Fruit fly (Drosophila melanogaster) whole organism, larva: ENCODE data around the gene Tpt.
A peak's percentile ranks its signal among the peaks of the same experiment; 100 is the strongest.

ENCODE experiments used
- noc ChIP-seq: fragments of 200-800 bp; sonication (Bioruptor generic); optimal IDR thresholded peaks from 3 replicates; lab custom pipeline; 2019; ENCODE audit warnings: missing biosample characterization, mild to moderate bottlenecking, missing genetic modification characterization, moderate library complexity

Gene Tpt

DNA sequence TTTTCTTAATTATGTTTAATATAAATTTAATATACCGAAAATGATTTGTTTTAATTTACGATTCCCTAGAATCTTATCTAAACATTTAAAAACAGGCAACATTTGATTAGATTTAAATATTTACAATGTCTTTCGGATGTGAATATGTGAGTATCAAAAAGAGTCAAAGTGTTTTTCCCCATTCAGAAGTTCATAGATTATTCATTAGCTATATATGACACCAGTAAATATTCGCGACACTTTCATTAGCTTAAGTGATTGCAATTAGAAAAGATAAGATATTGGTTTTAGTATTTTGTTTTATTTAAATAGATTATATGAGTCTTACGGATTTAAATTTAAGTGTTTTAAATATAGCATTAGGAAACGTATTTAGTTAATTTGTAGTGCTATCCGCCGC, 10.9 kb downstream of the Tpt start:
- peak; percentile 81 for TF ChIP-seq noc (tag; lab: Kevin White, UChicago)

DNA sequence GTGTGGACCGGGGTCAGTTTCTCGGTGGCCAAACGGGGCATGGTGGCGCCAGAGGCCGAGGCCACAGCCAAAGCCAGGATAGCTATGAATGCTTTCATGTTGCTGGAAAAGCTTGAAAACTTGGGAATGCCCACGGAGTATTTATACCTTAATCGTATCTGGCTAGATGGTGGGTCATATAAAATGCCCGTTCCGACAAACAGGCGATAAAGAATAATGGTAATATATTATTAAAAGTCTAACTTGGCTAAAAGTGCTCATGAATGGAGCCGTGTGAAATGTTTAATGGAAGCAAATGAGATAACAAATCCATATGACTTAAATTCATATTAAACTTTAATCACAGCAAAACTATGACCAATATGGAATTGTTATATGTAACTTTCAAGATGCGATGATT, 11.5 kb downstream of the Tpt start, which contains the start of gene Jon66Cii:
Gene Jon66Cii, minus strand, starts transcription at position 101 of the 400 bp plus-strand sequence.
- no peak for TF ChIP-seq noc (tag; lab: Kevin White, UChicago)

- peak; percentile 33 for TF ChIP-seq noc (tag; lab: Kevin White, UChicago)
Measured at dm6 chr3L:8391240-8391639, 13.8 kb downstream of the Tpt start, which contains the start of gene Jon66Ci. Gene Jon66Ci, plus strand, starts transcription at chr3L:8391540.

DNA sequence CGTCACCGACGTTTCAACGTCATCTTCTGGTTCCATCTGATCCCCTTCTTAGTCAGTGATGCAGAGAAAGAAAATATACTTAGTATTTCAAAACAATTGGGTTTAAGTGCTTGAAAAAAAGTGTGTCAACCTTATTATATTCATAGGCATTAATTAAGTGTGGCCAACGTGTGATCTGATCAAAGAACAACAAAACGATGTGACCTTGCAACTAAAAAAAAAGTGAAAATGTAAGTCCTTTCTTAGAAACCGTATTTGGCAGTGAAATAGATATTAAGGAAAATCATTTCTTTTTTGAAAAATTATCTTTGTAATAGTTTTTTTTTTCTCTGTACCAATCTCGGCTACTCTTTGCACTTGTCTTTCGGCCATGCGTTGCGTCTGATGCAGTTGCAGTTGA, 20.0 kb downstream of the Tpt start:
- no peak for TF ChIP-seq noc (tag; lab: Kevin White, UChicago)

DNA sequence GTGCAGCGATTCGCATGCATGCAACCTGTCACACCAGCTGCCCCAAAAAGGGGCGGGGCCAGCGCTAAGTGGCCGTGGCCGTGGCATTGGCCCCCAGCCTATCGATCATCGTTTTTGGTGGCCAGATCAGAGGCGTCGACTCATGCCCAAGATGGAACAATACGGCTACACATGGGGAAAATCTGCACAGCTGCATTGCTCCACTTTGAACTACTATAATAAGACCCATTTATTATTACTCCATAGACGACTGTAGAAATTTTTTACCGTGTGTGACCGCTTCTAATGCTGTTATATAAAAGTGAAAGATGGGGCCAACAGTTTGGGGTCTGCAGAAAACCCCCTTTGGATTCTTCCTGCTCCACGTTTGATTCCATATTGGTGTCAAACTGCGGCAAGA, 21.1 kb downstream of the Tpt start:
- TF ChIP-seq noc (tag; lab: Kevin White, UChicago): no peak

- TF ChIP-seq noc (tag; lab: Kevin White, UChicago): no peak
Measured at dm6 chr3L:8379161-8379560, 25.9 kb downstream of the Tpt start.

DNA sequence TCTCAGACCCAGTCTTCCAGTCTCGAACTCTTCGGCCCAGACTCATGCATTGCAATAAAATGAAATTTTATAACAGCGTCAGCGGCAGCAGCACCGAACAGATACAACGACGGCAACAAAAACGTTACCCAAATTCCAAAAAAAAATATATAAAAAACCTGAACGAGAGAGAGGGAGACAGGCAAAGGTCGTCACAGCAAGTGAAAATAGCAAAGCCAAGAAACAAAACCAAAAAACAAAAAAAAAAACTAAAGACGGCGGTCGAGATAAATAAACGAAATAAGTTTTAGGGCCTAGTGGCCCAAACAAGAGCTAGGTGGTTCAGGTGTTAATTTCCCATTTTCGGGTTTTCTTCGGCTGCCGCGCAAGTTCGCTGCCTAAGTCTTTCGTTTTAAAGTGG, 31.0 kb downstream of the Tpt start:
- TF ChIP-seq noc (tag; lab: Kevin White, UChicago): no peak

- TF ChIP-seq noc (tag; lab: Kevin White, UChicago): no peak
Measured at dm6 chr3L:8372035-8372434, 33.0 kb downstream of the Tpt start, which contains the start of gene ImpE1. Gene ImpE1, plus strand, starts transcription at chr3L:8372405.

dm6 chr3L:8371538-8371937, 33.5 kb downstream of the Tpt start:
- TF ChIP-seq noc (tag; lab: Kevin White, UChicago): no peak

- TF ChIP-seq noc (tag; lab: Kevin White, UChicago): no peak
Measured at dm6 chr3L:8370922-8371321, 34.2 kb downstream of the Tpt start.

- no peak for TF ChIP-seq noc (tag; lab: Kevin White, UChicago)
Measured at dm6 chr3L:8369456-8369855, 35.6 kb downstream of the Tpt start.

DNA sequence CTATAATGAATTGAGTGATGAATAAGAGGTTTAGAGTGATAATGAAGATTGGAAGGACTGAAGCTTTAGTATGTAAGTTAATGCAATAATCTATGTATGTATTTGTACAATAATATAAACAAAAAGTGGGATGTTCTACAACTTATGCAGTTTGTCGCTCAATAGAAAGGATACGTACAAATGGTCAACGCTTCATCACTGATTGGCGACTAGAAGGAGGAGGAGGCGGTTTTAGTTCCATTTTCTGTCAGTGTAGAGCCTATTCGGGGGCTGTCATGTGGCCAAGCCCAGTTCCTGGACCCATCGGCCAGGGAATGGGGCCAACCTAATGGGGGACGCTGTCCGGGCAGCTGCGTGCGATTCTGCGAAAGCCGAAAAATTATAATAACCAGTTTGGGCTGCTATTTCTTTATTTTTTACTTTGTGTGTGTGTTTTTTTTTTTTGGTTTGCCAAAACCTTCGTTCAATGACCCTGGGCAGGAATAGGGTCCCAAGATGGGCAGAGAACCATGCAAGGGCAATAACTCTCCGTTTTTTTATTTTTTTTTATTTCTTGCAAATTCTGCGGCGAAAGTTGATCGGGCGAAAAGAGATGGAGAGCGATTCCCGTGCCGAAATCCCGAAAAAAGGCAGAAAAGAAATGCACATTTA, 36.3 kb downstream of the Tpt start:
- TF ChIP-seq noc (tag; lab: Kevin White, UChicago): no peak

DNA sequence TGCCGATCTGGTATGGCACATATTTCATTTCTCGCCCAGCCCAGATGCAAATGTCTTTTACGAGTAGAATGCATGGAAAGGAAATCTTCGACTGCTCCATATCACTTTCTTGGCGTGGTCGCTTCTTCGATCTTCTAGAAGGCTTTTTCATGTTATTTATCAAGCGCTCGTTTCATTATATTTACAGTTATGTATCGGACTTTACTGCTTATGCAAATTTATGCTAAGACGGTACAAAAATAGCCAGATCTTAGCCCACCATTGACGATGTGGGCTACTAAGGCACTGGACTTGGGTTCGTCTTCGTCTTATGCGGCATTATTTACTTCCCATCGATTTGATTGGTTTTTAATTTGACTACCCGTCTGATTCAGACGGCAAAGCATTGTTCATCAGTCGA, 41.8 kb downstream of the Tpt start:
- TF ChIP-seq noc (tag; lab: Kevin White, UChicago): no peak

DNA sequence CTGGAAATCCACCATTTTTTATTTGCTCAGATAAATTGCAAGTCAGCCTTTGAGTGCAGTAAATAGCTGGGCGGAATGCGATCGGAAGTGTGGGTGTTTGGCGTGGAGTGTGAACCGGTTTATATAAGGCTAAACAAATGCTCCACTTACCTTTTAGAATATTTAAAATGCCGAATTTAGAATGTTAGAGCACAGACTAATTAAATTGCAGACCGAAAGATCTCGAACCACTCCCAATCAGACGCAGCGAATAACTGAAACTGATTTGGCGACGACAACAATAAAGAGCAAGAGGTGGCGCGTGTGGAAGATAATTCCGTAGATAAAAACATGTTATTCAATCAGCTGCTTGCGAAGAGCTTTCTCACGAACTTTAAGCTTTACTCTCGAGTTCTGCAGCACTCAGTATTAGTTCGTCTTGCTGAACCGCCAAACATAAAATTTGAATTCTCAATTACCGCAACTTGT, 44.4 kb downstream of the Tpt start, which contains the start of gene Idh:
Gene Idh, minus strand, starts transcription at position 264 of the 468 bp plus-strand sequence.
- peak; percentile 61 for TF ChIP-seq noc (tag; lab: Kevin White, UChicago)

- no peak for TF ChIP-seq noc (tag; lab: Kevin White, UChicago)
Measured at dm6 chr3L:8360063-8360642, 44.9 kb downstream of the Tpt start.

DNA sequence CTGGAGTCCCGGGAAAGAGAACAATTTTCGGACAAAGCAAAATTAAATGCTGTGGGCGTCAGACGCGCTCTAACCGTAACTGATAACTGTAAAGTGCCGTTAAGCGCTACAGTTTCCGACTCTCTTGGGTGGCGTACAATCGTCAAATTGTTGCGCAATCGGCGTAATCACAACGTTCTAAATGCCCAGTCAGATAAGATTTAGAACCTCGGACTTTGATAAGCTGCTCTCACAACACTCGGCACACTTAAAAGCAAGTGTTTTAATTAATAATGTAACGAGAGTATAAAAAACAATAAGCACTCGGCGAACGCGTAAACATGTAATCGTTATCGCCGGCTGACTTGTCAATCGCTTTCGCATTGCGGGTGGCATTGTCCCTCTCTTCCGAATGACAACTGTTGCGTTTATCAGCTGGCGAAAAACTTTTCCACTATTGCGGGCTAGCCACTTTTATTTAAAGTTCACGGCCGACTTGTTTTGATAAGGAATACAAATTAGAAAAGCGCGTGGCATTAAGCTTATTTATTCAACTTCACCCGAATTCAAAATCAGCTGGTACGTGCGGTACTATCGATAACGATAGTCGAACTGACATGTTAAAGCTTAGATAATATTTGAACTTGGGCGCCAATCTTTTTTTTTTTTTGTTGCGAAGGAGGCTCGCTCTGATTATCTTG, 46.2 kb downstream of the Tpt start:
- TF ChIP-seq noc (tag; lab: Kevin White, UChicago): peak; percentile 60
